Fruit fly (Drosophila melanogaster): ENCODE data around the gene TwdlH.

The TwdlH gene

dm6 chr3R:26626638-26627037 lies 6.9 kb upstream of the TwdlH start, which contains the start of gene TwdlO:
Gene TwdlO, minus strand, starts transcription at chr3R:26626738.
- TF ChIP-seq CG8319 (GFP tag; optimal IDR thresholded peaks at IDR 0.05) (no peak), pdm3 (GFP tag; optimal IDR thresholded peaks at IDR 0.05) (no peak), spab (GFP tag; optimal IDR thresholded peaks at IDR 0.05) (no peak), CG6854 (GFP tag; optimal IDR thresholded peaks at IDR 0.05) (no peak), CG11902 (GFP tag; optimal IDR thresholded peaks at IDR 0.05) (no peak), CG32006 (GFP tag; optimal IDR thresholded peaks at IDR 0.05) (no peak), CG6792 (GFP tag; optimal IDR thresholded peaks at IDR 0.05) (no peak), achi (GFP tag; optimal IDR thresholded peaks at IDR 0.05) (no peak), CG8119 (GFP tag; IDR thresholded peaks at IDR 0.05) (no peak), dac (GFP tag; optimal IDR thresholded peaks at IDR 0.05) (no peak), svp (GFP tag) (no peak), CG1621 (tag; optimal IDR thresholded peaks at IDR 0.05) (no peak), dsx (GFP tag; optimal IDR thresholded peaks at IDR 0.05; ENCODE audit: poor library complexity, severe bottlenecking) (no peak), Sox15 (GFP tag; optimal IDR thresholded peaks at IDR 0.05) (no peak), CG16779 (tag; optimal IDR thresholded peaks at IDR 0.05) (no peak), CG10631 (GFP tag; optimal IDR thresholded peaks at IDR 0.05) (no peak), salr (GFP tag; optimal IDR thresholded peaks at IDR 0.05) (no peak), Gug (GFP tag; IDR thresholded peaks at IDR 0.05) (no peak), CG11762 (GFP tag; optimal IDR thresholded peaks at IDR 0.05; ENCODE audit: insufficient read depth) (no peak)

- TF ChIP-seq CG31627 (GFP tag; optimal IDR thresholded peaks at IDR 0.05) (no peak), Met (GFP tag; optimal IDR thresholded peaks at IDR 0.05) (no peak), CG10669 (GFP tag; optimal IDR thresholded peaks at IDR 0.05) (no peak), spab (GFP tag; optimal IDR thresholded peaks at IDR 0.05) (no peak), Ets21C (GFP tag; optimal IDR thresholded peaks at IDR 0.05) (no peak), achi (GFP tag; optimal IDR thresholded peaks at IDR 0.05) (no peak), CG9139 (GFP tag; optimal IDR thresholded peaks at IDR 0.05) (no peak), lz (GFP tag; optimal IDR thresholded peaks at IDR 0.05) (no peak)
Observed at dm6 chr3R:26628624-26629023, 4.9 kb upstream of the TwdlH start, which contains the start of gene TwdlK. Gene TwdlK, minus strand, starts transcription at chr3R:26628724.

DNA sequence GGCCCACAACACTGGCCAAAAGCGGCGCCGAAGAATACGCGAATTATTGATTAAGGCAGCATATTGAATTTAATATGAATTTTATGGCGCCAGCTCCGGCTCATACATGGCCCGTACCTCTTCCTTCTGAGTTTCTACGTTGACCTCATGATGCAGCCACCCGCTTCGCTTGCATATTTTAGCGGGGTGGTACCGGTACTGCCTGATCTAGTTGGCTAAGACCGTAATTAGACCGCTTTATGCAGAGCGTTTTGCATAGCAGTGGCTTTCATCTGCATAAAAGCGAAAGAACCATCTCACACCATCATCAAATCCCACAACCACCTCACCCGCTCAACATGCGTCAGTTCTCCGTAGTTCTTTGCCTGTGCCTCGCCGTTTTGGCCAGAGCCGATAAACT lies 3.9 kb upstream of the TwdlH start, which contains the start of gene TwdlJ:
TSS of gene TwdlJ (plus strand) at position 301 of the 400 bp plus-strand sequence.
- TF ChIP-seq CG7368 (GFP tag; optimal IDR thresholded peaks at IDR 0.05) = no peak
- no peak for TF ChIP-seq CG15336 (GFP tag; IDR thresholded peaks at IDR 0.05)
- no peak for TF ChIP-seq fd85E (GFP tag; optimal IDR thresholded peaks at IDR 0.05)
- no peak for TF ChIP-seq ss (GFP tag; optimal IDR thresholded peaks at IDR 0.05)
- TF ChIP-seq lz (GFP tag; optimal IDR thresholded peaks at IDR 0.05) = no peak
- TF ChIP-seq fd59A (GFP tag; optimal IDR thresholded peaks at IDR 0.05) = no peak
- no peak for TF ChIP-seq dsx (GFP tag; optimal IDR thresholded peaks at IDR 0.05; ENCODE audit: poor library complexity, severe bottlenecking)
- no peak for TF ChIP-seq esn (GFP tag; optimal IDR thresholded peaks at IDR 0.05)

DNA sequence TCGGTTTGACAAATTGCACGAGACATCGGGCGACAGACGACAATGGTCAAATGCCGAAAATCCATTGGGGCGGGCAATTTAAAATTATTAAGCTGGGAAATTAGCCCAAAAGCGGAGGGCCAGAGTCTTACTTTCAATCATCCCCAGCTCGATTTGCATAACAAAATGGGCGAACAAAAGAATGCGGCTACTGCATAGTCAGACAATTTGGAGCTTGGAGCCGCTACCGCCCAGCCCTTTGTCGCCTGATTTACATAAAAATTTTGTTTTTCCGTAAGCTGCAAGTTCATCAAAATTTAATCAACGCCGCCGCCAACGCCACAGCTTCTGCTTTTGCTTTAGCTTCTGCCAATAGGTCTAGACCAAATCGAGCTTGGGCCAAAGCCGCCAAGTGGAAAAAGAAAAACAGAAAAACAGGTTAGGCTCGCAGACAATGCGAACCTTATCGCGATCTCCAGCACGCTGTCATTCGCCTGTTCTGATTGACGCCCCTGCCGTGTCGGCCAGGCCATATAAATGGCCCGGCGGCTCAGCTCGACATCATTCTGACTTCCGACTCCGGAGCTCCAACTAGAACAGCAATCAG lies 2.1 kb upstream of the TwdlH start, which contains the start of gene TwdlN:
TSS of gene TwdlN (plus strand) at position 536 of the 586 bp plus-strand sequence.
- no peak for TF ChIP-seq Hr38 (GFP tag; optimal IDR thresholded peaks at IDR 0.05)
- TF ChIP-seq topi (GFP tag; optimal IDR thresholded peaks at IDR 0.05) = no peak
- no peak for TF ChIP-seq eg (GFP tag; IDR thresholded peaks at IDR 0.05)
- TF ChIP-seq CG6163 (GFP tag; IDR thresholded peaks at IDR 0.05) = no peak
- no peak for TF ChIP-seq net (GFP tag; optimal IDR thresholded peaks at IDR 0.05)
- TF ChIP-seq pdm3 (GFP tag; optimal IDR thresholded peaks at IDR 0.05) = no peak
- no peak for TF ChIP-seq Lpt (GFP tag; optimal IDR thresholded peaks at IDR 0.05)
- TF ChIP-seq fkh (GFP tag; optimal IDR thresholded peaks at IDR 0.05) = no peak
- no peak for TF ChIP-seq OdsH (GFP tag; optimal IDR thresholded peaks at IDR 0.05)
- TF ChIP-seq vri (GFP tag; optimal IDR thresholded peaks at IDR 0.05) = no peak
- TF ChIP-seq spab (GFP tag; optimal IDR thresholded peaks at IDR 0.05) = no peak
- TF ChIP-seq CG1621 (tag; optimal IDR thresholded peaks at IDR 0.05) = no peak
- no peak for TF ChIP-seq dac (GFP tag; optimal IDR thresholded peaks at IDR 0.05)
- no peak for TF ChIP-seq CG11294 (GFP tag; IDR thresholded peaks at IDR 0.05)
- no peak for TF ChIP-seq CG31627 (GFP tag; optimal IDR thresholded peaks at IDR 0.05)
- TF ChIP-seq CG15336 (GFP tag; IDR thresholded peaks at IDR 0.05) = no peak
